Worm (Caenorhabditis elegans) whole organism, L4/young adult: ENCODE data around the gene F32A5.8.

Experiments used
- W03F9.2 ChIP-seq: fragments of 150-350 bp; optimal IDR thresholded peaks from 2 replicates; lab custom pipeline; 2014; ENCODE audit warnings: missing biosample characterization, missing genetic modification characterization
- him-1 ChIP-seq: sonication (generic microtip); optimal IDR thresholded peaks from 2 replicates; lab custom pipeline; 2016; ENCODE audit warnings: missing genotype, missing genetic modification reagents, missing genetic modification characterization, missing compliant biosample characterization

DNA sequence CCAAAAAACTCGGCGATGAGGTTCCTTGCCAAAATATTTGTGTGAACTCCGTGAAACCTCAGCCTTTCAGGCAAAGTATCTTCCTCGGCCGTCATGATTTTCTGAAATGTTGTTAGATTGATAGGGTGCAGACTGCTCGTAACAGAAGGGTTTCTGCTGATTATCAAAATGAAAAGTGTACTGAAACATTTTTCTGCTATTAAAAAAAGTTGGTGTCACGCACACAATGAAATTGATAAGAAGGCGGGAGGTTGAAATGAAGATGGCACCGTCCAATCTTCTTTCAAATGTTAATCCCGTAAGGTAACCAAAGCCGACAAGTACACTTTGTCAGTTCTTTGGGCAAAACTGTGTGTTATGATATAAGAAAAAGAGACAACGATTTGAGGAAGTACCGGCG lies 19.0 kb upstream of the F32A5.8 start:
- TF ChIP-seq him-1 (tag; lab: Kevin White, UChicago) (no peak), W03F9.2 (tag; lab: Kevin White, UChicago) (no peak)
